Fruit fly (Drosophila melanogaster) whole organism, embryonic: Measurements from ENCODE around the gene CG10011.

Source experiments
- Abd-B ChIP-seq: fragments of 200-800 bp; sonication (Bioruptor generic); optimal IDR thresholded peaks from 2 replicates; lab custom pipeline; 2018; ENCODE audit warnings: missing biosample characterization, mild to moderate bottlenecking, missing genetic modification characterization, moderate library complexity
- Asciz ChIP-seq: fragments of 200-800 bp; sonication (Bioruptor generic); optimal IDR thresholded peaks from 2 replicates; lab custom pipeline; 2017; ENCODE audit warnings: missing biosample characterization, mild to moderate bottlenecking, missing genetic modification characterization, missing genetic modification reagents
- Bgb ChIP-seq: fragments of 200-800 bp; sonication (Bioruptor generic); IDR thresholded peaks from 2 replicates; pipeline ENCODE4 v1.3.6; 2022; ENCODE audit warnings: missing biosample characterization, missing genetic modification characterization; ENCODE audit not compliant: partially characterized antibody
- CG10321 ChIP-seq: fragments of 200-800 bp; sonication (Bioruptor generic); IDR thresholded peaks from 2 replicates; pipeline ENCODE4 v1.3.6; 2022; ENCODE audit warnings: missing biosample characterization, missing genetic modification characterization
- CG11085 ChIP-seq: fragments of 200-800 bp; sonication (Bioruptor generic); IDR thresholded peaks from 2 replicates; pipeline ENCODE4 v1.3.6; 2022; ENCODE audit warnings: missing biosample characterization, missing genetic modification characterization
- CG11398 ChIP-seq: fragments of 200-800 bp; sonication (Bioruptor generic); optimal IDR thresholded peaks from 2 replicates; lab custom pipeline; 2016; ENCODE audit warnings: missing biosample characterization, missing genetic modification characterization
- CG11695 ChIP-seq: fragments of 200-800 bp; sonication (Bioruptor generic); IDR thresholded peaks from 3 replicates; pipeline ENCODE4 v1.3.6; 2022; ENCODE audit warnings: missing biosample characterization, missing genetic modification characterization
- CG12391 ChIP-seq: fragments of 200-800 bp; sonication (Bioruptor generic); optimal IDR thresholded peaks from 3 replicates; lab custom pipeline; 2018; ENCODE audit warnings: missing biosample characterization, mild to moderate bottlenecking, missing genetic modification characterization, moderate library complexity
- CG12744 ChIP-seq: fragments of 200-800 bp; sonication (Bioruptor generic); optimal IDR thresholded peaks from 2 replicates; lab custom pipeline; 2016; ENCODE audit warnings: missing biosample characterization, missing genetic modification characterization
- CG12769 ChIP-seq: fragments of 200-800 bp; sonication (Bioruptor generic); optimal IDR thresholded peaks from 2 replicates; lab custom pipeline; 2019; ENCODE audit warnings: missing biosample characterization, mild to moderate bottlenecking, missing genetic modification characterization, moderate library complexity
- CG13624 ChIP-seq: fragments of 200-800 bp; sonication (Bioruptor generic); optimal IDR thresholded peaks from 2 replicates; lab custom pipeline; 2016; ENCODE audit warnings: missing biosample characterization, missing genetic modification characterization
- CG14667 ChIP-seq: fragments of 200-800 bp; sonication (Bioruptor generic); IDR thresholded peaks from 2 replicates; pipeline ENCODE4 v1.3.6; 2022; ENCODE audit warnings: missing biosample characterization, missing genetic modification characterization
- CG1647 ChIP-seq: fragments of 200-800 bp; sonication (Bioruptor generic); optimal IDR thresholded peaks from 3 replicates; lab custom pipeline; 2016; ENCODE audit warnings: missing biosample characterization, missing genetic modification characterization
- CG17912 ChIP-seq: fragments of 200-800 bp; sonication (Bioruptor generic); optimal IDR thresholded peaks from 2 replicates; lab custom pipeline; 2018; ENCODE audit warnings: missing biosample characterization, mild to moderate bottlenecking, missing genetic modification characterization
- CG18011 ChIP-seq: fragments of 200-800 bp; sonication (Bioruptor generic); optimal IDR thresholded peaks from 2 replicates; lab custom pipeline; 2017; ENCODE audit warnings: missing biosample characterization, missing genetic modification characterization, mild to moderate bottlenecking, moderate library complexity, missing genotype
- CG2678 ChIP-seq: fragments of 200-800 bp; sonication (Bioruptor generic); optimal IDR thresholded peaks from 3 replicates; lab custom pipeline; 2019; ENCODE audit warnings: missing biosample characterization, mild to moderate bottlenecking, missing genetic modification characterization, moderate library complexity
- CG3281 ChIP-seq: fragments of 200-800 bp; sonication (Bioruptor generic); optimal IDR thresholded peaks from 3 replicates; lab custom pipeline; 2017; ENCODE audit warnings: missing biosample characterization, mild to moderate bottlenecking, missing genetic modification characterization
- CG3847 ChIP-seq: fragments of 200-800 bp; sonication (Bioruptor generic); IDR thresholded peaks from 2 replicates; pipeline ENCODE4 v1.3.6; 2022; ENCODE audit warnings: missing biosample characterization, missing genetic modification characterization
- CG4424 ChIP-seq: fragments of 200-800 bp; sonication (Bioruptor generic); optimal IDR thresholded peaks from 3 replicates; lab custom pipeline; 2016; ENCODE audit warnings: missing biosample characterization, missing genetic modification characterization
- CG4707 ChIP-seq: fragments of 200-800 bp; sonication (Bioruptor generic); optimal IDR thresholded peaks from 2 replicates; lab custom pipeline; 2018; ENCODE audit warnings: missing biosample characterization, mild to moderate bottlenecking, missing genetic modification characterization, moderate library complexity
- CG4730 ChIP-seq: fragments of 200-800 bp; sonication (Bioruptor generic); IDR thresholded peaks from 2 replicates; pipeline ENCODE4 v1.3.6; 2022; ENCODE audit warnings: missing biosample characterization, missing genetic modification characterization
- CG6175 ChIP-seq: fragments of 200-800 bp; sonication (Bioruptor generic); IDR thresholded peaks from 3 replicates; pipeline ENCODE4 v1.3.6; 2022; ENCODE audit warnings: missing biosample characterization, missing genetic modification characterization
- CG6683 ChIP-seq: fragments of 200-800 bp; sonication (Bioruptor generic); optimal IDR thresholded peaks from 2 replicates; lab custom pipeline; 2017; ENCODE audit warnings: missing biosample characterization, mild to moderate bottlenecking, missing genetic modification characterization, missing genetic modification reagents
- CG8089 ChIP-seq: fragments of 200-800 bp; sonication (Bioruptor generic); optimal IDR thresholded peaks from 3 replicates; lab custom pipeline; 2016; ENCODE audit warnings: missing biosample characterization, missing genetic modification characterization
- CG9215 ChIP-seq: fragments of 200-800 bp; sonication (Bioruptor generic); IDR thresholded peaks from 2 replicates; pipeline ENCODE4 v1.3.6; 2022; ENCODE audit warnings: missing biosample characterization, missing genetic modification characterization
- CG9876 ChIP-seq: fragments of 200-800 bp; sonication (Bioruptor generic); optimal IDR thresholded peaks from 2 replicates; lab custom pipeline; 2016; ENCODE audit warnings: missing biosample characterization, missing genetic modification characterization
- CHES-1-like ChIP-seq: fragments of 200-800 bp; sonication (Bioruptor generic); optimal IDR thresholded peaks from 2 replicates; lab custom pipeline; 2016; ENCODE audit warnings: missing biosample characterization, missing genetic modification characterization
- Deaf1 ChIP-seq: fragments of 200-800 bp; optimal IDR thresholded peaks from 3 replicates; lab custom pipeline; 2019; ENCODE audit warnings: missing biosample characterization, mild to moderate bottlenecking, missing genetic modification characterization, moderate library complexity
- HLHmδ ChIP-seq: fragments of 200-800 bp; sonication (Bioruptor generic); optimal IDR thresholded peaks from 2 replicates; lab custom pipeline; 2018; ENCODE audit warnings: missing biosample characterization, mild to moderate bottlenecking, missing genetic modification characterization, moderate library complexity
- Hey ChIP-seq: fragments of 200-800 bp; sonication (Bioruptor generic); optimal IDR thresholded peaks from 3 replicates; lab custom pipeline; 2018; ENCODE audit warnings: missing biosample characterization, mild to moderate bottlenecking, missing genetic modification characterization
- Hr39 ChIP-seq: fragments of >200 bp; optimal IDR thresholded peaks from 2 replicates; lab custom pipeline; 2017
- Mad ChIP-seq: fragments of 200-800 bp; sonication (Bioruptor generic); optimal IDR thresholded peaks from 2 replicates; lab custom pipeline; 2016; ENCODE audit warnings: missing biosample characterization, missing genetic modification characterization
- Nf-YA ChIP-seq: fragments of 200-800 bp; sonication (Bioruptor generic); IDR thresholded peaks from 2 replicates; pipeline ENCODE4 v1.3.6; 2022; ENCODE audit warnings: missing biosample characterization, missing genetic modification characterization
- cad ChIP-seq: fragments of >200 bp; optimal IDR thresholded peaks from 2 replicates; lab custom pipeline; 2017; ENCODE audit warnings: missing biosample characterization, missing genetic modification characterization
- da ChIP-seq: fragments of 200-800 bp; sonication (Bioruptor generic); optimal IDR thresholded peaks from 2 replicates; lab custom pipeline; 2016; ENCODE audit warnings: missing biosample characterization, missing genetic modification characterization
- dmrt99B ChIP-seq: fragments of 200-800 bp; sonication (Bioruptor generic); optimal IDR thresholded peaks from 2 replicates; lab custom pipeline; 2018; ENCODE audit warnings: missing biosample characterization, mild to moderate bottlenecking, missing genetic modification characterization, moderate library complexity
- exex ChIP-seq: fragments of 200-800 bp; sonication (Bioruptor generic); optimal IDR thresholded peaks from 4 replicates; lab custom pipeline; 2018; ENCODE audit warnings: missing biosample characterization, mild to moderate bottlenecking, missing genetic modification characterization, moderate library complexity
- gfzf ChIP-seq: fragments of 200-800 bp; sonication (Bioruptor generic); optimal IDR thresholded peaks from 2 replicates; lab custom pipeline; 2016; ENCODE audit warnings: missing biosample characterization, mild to moderate bottlenecking, missing genetic modification characterization, moderate library complexity
- gro ChIP-seq: fragments of 200-800 bp; sonication (Bioruptor generic); optimal IDR thresholded peaks from 2 replicates; lab custom pipeline; 2016; ENCODE audit warnings: missing biosample characterization, missing genetic modification characterization
- insv ChIP-seq, 2 experiments: fragments of 200-800 bp; sonication (Bioruptor generic); optimal IDR thresholded peaks; 3 replicates each; lab custom pipeline; 2016 to 2018; ENCODE audit warnings: missing biosample characterization in 2 of 2, missing genetic modification characterization in 2 of 2
- jing ChIP-seq: fragments of 200-800 bp; sonication (Bioruptor generic); optimal IDR thresholded peaks from 2 replicates; lab custom pipeline; 2018; ENCODE audit warnings: missing biosample characterization, mild to moderate bottlenecking, missing genetic modification characterization
- lmd ChIP-seq: fragments of 200-800 bp; sonication (Bioruptor generic); IDR thresholded peaks from 2 replicates; pipeline ENCODE4 v1.3.6; 2022; ENCODE audit warnings: missing biosample characterization, missing genetic modification characterization
- maf-S ChIP-seq: fragments of 200-800 bp; sonication (Bioruptor generic); optimal IDR thresholded peaks from 2 replicates; lab custom pipeline; 2016; ENCODE audit warnings: missing biosample characterization, missing genetic modification characterization
- mld ChIP-seq: fragments of 200-800 bp; sonication (Bioruptor generic); IDR thresholded peaks from 3 replicates; pipeline ENCODE4 v1.3.6; 2022; ENCODE audit warnings: missing biosample characterization, missing genetic modification characterization; ENCODE audit not compliant: partially characterized antibody
- nerfin-1 ChIP-seq: fragments of 200-800 bp; sonication (Bioruptor generic); optimal IDR thresholded peaks from 3 replicates; lab custom pipeline; 2019; ENCODE audit warnings: missing biosample characterization, mild to moderate bottlenecking, missing genetic modification characterization, moderate library complexity
- nerfin-2 ChIP-seq: fragments of 200-800 bp; sonication (Bioruptor generic); IDR thresholded peaks from 2 replicates; pipeline ENCODE4 v1.3.6; 2022; ENCODE audit warnings: missing biosample characterization, missing genetic modification characterization; ENCODE audit not compliant: partially characterized antibody
- otp ChIP-seq: fragments of 200-800 bp; sonication (Bioruptor generic); IDR thresholded peaks from 3 replicates; pipeline ENCODE4, ENCODE4 v1.3.6; 2022; ENCODE audit warnings: missing biosample characterization, missing genetic modification characterization
- psq ChIP-seq: fragments of 200-800 bp; sonication (Bioruptor generic); optimal IDR thresholded peaks from 2 replicates; lab custom pipeline; 2017; ENCODE audit warnings: missing biosample characterization, missing genetic modification characterization
- shn ChIP-seq: fragments of 200-800 bp; sonication (Bioruptor generic); optimal IDR thresholded peaks from 3 replicates; lab custom pipeline; 2016; ENCODE audit warnings: missing biosample characterization, missing genetic modification characterization
- sob ChIP-seq: fragments of 200-800 bp; sonication (Bioruptor generic); IDR thresholded peaks from 2 replicates; pipeline ENCODE4 v1.3.6; 2022; ENCODE audit warnings: missing biosample characterization, missing genetic modification characterization
- stwl ChIP-seq: fragments of 200-800 bp; sonication (Bioruptor generic); optimal IDR thresholded peaks from 3 replicates; lab custom pipeline; 2018; ENCODE audit warnings: missing biosample characterization, mild to moderate bottlenecking, missing genetic modification characterization, moderate library complexity

The CG10011 gene

DNA sequence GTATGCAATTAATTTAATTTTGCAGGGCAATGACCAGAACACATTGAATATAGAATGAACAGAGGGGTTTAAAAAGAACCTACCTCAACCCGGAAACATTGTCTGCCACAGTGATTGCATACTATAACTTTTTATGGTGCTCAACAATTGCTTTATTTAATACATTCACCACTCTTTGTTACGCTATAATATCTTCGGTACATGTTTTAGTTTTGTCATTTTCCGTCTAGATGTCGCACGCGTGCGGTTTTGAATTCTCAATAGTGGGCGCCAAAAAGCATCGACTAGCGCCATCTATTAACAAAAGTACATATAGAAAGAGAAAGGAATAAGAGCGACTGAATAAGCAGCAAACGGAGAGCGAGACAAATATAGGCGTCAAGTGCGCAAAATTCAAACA is 37.2 kb upstream of the CG10011 start (continued):
- peak; percentile 69 for TF ChIP-seq CG3847
- TF ChIP-seq CG17912 (GFP tag; lab: Kevin White, UChicago), result peak; percentile 96
- peak; percentile 91 for TF ChIP-seq CG9876 (GFP tag; lab: Kevin White, UChicago)
- TF ChIP-seq gro (GFP tag; lab: Kevin White, UChicago), result no peak
- peak; percentile 79 for TF ChIP-seq CG11085 (GFP tag; lab: Robert Waterston, UW)
- TF ChIP-seq CG2678 (tag; lab: Kevin White, UChicago), result peak; percentile 70
- peak; percentile 33 for TF ChIP-seq Deaf1 (tag; lab: Kevin White, UChicago)
- TF ChIP-seq lmd (GFP tag; lab: Robert Waterston, UW), result peak; percentile 80
- peak; percentile 82 for TF ChIP-seq maf-S (GFP tag; lab: Kevin White, UChicago)
- peak; percentile 59 for TF ChIP-seq nerfin-1 (tag; lab: Kevin White, UChicago)
- peak; percentile 44 for TF ChIP-seq gfzf (GFP tag; lab: Kevin White, UChicago)
- TF ChIP-seq CG9215 (GFP tag; lab: Robert Waterston, UW), result peak; percentile 55; the same call in 1 of the 2 replicates
- peak; percentile 30 for TF ChIP-seq psq (GFP tag; lab: Kevin White, UChicago)
- TF ChIP-seq CG3281 (GFP tag; lab: Kevin White, UChicago), result peak; percentile 49
- TF ChIP-seq CG6175 (GFP tag; lab: Robert Waterston, UW), result peak; percentile 78
- TF ChIP-seq sob, result peak; percentile 90
- peak; percentile 86 for TF ChIP-seq HLHmδ (GFP tag; lab: Kevin White, UChicago)
- TF ChIP-seq CG4707 (GFP tag; lab: Kevin White, UChicago), result peak; percentile 81
- TF ChIP-seq CG12744 (GFP tag; lab: Kevin White, UChicago), result peak; percentile 81
- TF ChIP-seq CG4730, result peak; percentile 86
- peak; percentile 61 for TF ChIP-seq Bgb
- peak; percentile 83 for TF ChIP-seq stwl (tag; lab: Kevin White, UChicago)
- TF ChIP-seq Hr39 (lab: Kevin White, UChicago), result no peak
- TF ChIP-seq Asciz, result peak; percentile 72
- peak; percentile 65 for TF ChIP-seq Abd-B
- TF ChIP-seq CG12391 (tag; lab: Kevin White, UChicago), result peak; percentile 74
- peak; percentile 91 for TF ChIP-seq otp (GFP tag; lab: Robert Waterston, UW)
- TF ChIP-seq CG13624 (GFP tag; lab: Kevin White, UChicago), result peak; percentile 87
- peak; percentile 10 for TF ChIP-seq exex
- TF ChIP-seq Mad (GFP tag; lab: Kevin White, UChicago), result peak; percentile 86
- no peak for TF ChIP-seq CG6683
- TF ChIP-seq jing (GFP tag; lab: Kevin White, UChicago), result peak; percentile 72
- peak; percentile 78 for TF ChIP-seq CG11398 (GFP tag; lab: Kevin White, UChicago)
- TF ChIP-seq shn (GFP tag; lab: Kevin White, UChicago), result peak; percentile 84
- peak in 1 of 2 experiments; percentile 65 for TF ChIP-seq insv (GFP tag; optimal IDR thresholded peaks at IDR 0.05; lab: Kevin White, UChicago)
- TF ChIP-seq CG8089 (GFP tag; lab: Kevin White, UChicago), result peak; percentile 94
- TF ChIP-seq CG4424, result peak; percentile 80
- TF ChIP-seq cad (GFP tag; lab: Kevin White, UChicago), result no peak
- peak; percentile 71 for TF ChIP-seq Nf-YA (GFP tag; lab: Robert Waterston, UW)
- peak; percentile 98 for TF ChIP-seq CG10321
- TF ChIP-seq CG18011 (GFP tag; lab: Kevin White, UChicago), result peak; percentile 21
- peak; percentile 68 for TF ChIP-seq dmrt99B (tag; lab: Kevin White, UChicago)
- no peak for TF ChIP-seq nerfin-2 (GFP tag; lab: Robert Waterston, UW)
- peak; percentile 84 for TF ChIP-seq CG14667
- peak; percentile 26 for TF ChIP-seq Hey
- peak; percentile 47; the same call in 2 of the 3 replicates for TF ChIP-seq CG11695 (GFP tag; lab: Robert Waterston, UW)
- TF ChIP-seq mld (GFP tag; lab: Robert Waterston, UW), result no peak
- TF ChIP-seq CHES-1-like (GFP tag; lab: Kevin White, UChicago), result peak; percentile 87
- peak; percentile 80 for TF ChIP-seq da
- TF ChIP-seq CG1647, result peak; percentile 77
- no peak for TF ChIP-seq CG12769 (tag; lab: Kevin White, UChicago)
